Fruit fly (Drosophila melanogaster): ENCODE data around the gene abo.

abo gene

DNA sequence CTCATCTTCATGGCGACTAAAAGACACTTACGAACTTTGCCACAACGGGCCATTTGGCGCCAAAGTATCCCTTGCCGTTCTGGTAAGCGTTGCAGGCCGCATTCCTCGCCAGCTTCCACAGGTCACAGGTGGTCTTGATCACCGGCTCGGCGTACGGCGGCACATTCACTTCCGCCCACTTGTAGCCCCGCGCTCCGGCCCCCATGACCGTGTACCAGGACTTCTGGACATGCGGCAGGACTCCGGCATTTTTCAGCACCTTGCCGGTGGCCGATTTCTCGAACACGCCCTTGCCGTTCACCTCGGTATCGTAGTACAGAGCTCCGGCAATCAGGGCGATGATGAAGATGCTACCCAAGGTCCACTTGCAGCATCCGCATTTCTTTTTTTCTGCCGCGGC lies 9.1 kb downstream of the abo start:
- TF ChIP-seq insv (optimal IDR thresholded peaks at IDR 0.05) (no peak), h (optimal IDR thresholded peaks at IDR 0.05) (no peak), ttk (optimal IDR thresholded peaks at IDR 0.05) (no peak), Sin3A (optimal IDR thresholded peaks at IDR 0.05) (no peak), Myc (optimal IDR thresholded peaks at IDR 0.05) (no peak), psq (optimal IDR thresholded peaks at IDR 0.05) (no peak)

DNA sequence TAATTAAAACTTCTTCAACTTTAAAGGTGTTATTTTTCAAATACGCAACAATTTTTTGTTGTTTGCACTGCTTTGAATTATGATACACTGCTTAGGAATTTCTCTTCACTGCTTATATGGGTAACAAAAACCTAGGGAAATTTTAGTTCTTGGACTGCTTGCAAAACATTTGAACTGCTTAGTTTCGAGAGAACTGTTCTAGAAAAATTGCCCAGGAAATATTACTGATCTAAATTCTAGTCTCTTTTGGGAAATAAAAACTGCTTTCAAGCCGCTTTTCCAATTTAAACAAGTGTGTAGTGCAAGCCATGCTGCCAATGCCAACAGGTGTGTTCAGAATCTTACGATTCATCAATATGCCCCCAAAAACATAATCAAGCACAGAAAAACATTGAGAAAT lies 10.6 kb downstream of the abo start:
- TF ChIP-seq h (optimal IDR thresholded peaks at IDR 0.05) (no peak), Myc (optimal IDR thresholded peaks at IDR 0.05) (no peak), Sin3A (optimal IDR thresholded peaks at IDR 0.05) (no peak)

DNA sequence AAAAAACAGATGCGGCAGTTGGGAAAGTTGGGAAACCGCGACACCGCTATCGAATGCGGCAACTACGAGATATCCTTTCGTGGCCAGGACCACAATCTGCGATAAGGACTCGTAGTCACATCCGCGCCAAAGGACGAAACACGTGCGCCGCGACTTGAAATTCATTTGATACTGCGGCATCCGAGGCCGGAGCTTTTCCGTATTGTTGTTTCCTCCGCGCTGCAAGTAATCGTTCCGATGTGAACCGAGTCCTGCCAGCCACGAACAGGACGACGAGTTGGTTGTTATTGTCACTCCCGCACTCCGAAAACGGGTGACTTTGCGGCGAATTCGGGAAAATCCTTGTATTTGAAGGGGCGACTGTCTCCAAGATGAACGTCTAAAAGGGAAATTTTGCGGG lies 11.1 kb downstream of the abo start, which contains the start of gene dpr2:
TSS of gene dpr2 (minus strand) at position 175 of the 400 bp plus-strand sequence.
- TF ChIP-seq ttk (optimal IDR thresholded peaks at IDR 0.05) (no peak), h (optimal IDR thresholded peaks at IDR 0.05) (no peak), psq (optimal IDR thresholded peaks at IDR 0.05) (no peak), insv (optimal IDR thresholded peaks at IDR 0.05) (no peak), Sin3A (optimal IDR thresholded peaks at IDR 0.05) (no peak), Myc (optimal IDR thresholded peaks at IDR 0.05) (no peak)

DNA sequence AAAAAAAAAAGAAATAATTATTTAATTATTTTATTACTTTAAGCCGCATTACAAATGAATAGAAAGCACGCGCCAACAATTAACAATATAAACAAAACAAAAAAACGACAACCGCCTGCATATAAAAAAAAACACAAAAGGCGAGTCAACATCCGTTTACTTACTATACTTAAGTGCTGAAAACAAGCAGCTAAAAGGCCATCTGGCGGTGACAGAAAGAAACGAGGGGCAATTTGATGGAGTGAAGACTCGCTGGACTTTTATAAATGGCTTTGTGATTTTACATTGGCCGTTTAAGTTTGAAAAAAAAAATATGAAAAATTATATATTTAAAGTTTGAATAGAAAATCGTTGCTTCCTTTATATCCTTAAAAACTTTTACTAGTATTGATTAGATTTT lies 34.9 kb downstream of the abo start:
- TF ChIP-seq insv (optimal IDR thresholded peaks at IDR 0.05) (no peak), Sin3A (optimal IDR thresholded peaks at IDR 0.05) (no peak)

DNA sequence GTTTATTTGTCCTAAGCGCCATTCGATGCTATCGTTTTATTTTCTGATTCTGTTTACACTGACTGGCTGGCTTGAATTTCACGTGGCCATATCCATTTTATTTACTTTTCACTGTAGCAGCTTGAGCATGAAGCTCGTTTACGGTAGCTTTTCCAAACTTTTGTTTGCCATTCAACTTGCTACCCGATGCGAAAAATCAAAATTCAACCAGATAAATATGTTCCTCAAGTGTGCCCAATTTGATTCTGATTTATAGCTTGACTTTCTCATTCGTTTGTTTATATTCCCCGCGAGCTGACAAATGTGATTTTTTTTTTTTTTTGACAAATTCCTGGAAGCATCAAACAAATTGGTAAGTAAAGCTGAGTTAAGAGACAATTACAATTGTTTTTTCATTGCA lies 38.7 kb downstream of the abo start, which contains the start of gene CG14072:
TSS of gene CG14072 (plus strand) at position 301 of the 400 bp plus-strand sequence.
- TF ChIP-seq Sin3A (optimal IDR thresholded peaks at IDR 0.05) (no peak), insv (optimal IDR thresholded peaks at IDR 0.05) (no peak), psq (optimal IDR thresholded peaks at IDR 0.05) (no peak), Myc (optimal IDR thresholded peaks at IDR 0.05) (no peak), h (optimal IDR thresholded peaks at IDR 0.05) (no peak), ttk (optimal IDR thresholded peaks at IDR 0.05) (no peak)
